Worm (Caenorhabditis elegans): ENCODE results near the gene C50F4.4.

DNA sequence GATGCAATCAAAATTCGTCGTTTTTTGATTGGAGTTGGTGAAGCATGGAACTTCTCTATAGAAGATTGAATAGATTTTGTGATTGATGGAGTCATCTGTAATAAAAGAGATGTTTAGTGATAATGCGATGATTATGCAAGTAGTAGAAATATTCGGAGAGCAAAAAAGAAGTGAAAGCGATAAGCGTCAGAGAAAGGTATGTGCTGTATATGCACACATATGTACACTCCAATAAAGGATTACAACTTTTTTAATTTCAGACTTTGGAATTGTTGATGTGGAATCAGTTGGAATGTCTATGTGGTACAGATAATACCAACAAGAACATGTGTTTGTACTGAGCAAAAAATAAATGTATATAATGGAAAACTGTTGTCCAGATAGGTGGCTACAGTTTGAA is 33.6 kb downstream of the C50F4.4 start, which contains the start of gene F25B3.5:
- TF ChIP-seq nfya-1 (tag; optimal IDR thresholded peaks at IDR 0.05; ENCODE audit: borderline replicate concordance, insufficient read depth) (no peak), F57C9.4 (tag; optimal IDR thresholded peaks at IDR 0.05) (no peak), F10E7.11 (tag; optimal IDR thresholded peaks at IDR 0.05) (no peak), ztf-25 (GFP tag; IDR thresholded peaks at IDR 0.05) (no peak), ztf-6 (GFP tag; IDR thresholded peaks at IDR 0.05) (no peak), ztf-22 (GFP tag; optimal IDR thresholded peaks at IDR 0.05) (no peak), zfh-2 (GFP tag; conservative IDR thresholded peaks at IDR 0.05) (no peak), egl-44 (GFP tag; IDR thresholded peaks at IDR 0.05) (no peak), T07F8.4 (tag; optimal IDR thresholded peaks at IDR 0.05) (no peak), F52B5.7 (tag; optimal IDR thresholded peaks at IDR 0.05) (no peak), unc-130 (GFP tag; optimal IDR thresholded peaks at IDR 0.05) (no peak)
